Worm (Caenorhabditis elegans): ENCODE measurements around the gene dop-3.
A peak's percentile ranks its signal among the peaks of the same experiment; 100 is the strongest.

ce11 chrX:6530591-6530990 lies 38.9 kb downstream of the dop-3 start:
- TF ChIP-seq mdt-29 (GFP tag; IDR thresholded peaks at IDR 0.05) (no peak), daf-8 (GFP tag; IDR thresholded peaks at IDR 0.05) (no peak), F44E2.7 (GFP tag; IDR thresholded peaks at IDR 0.05) (no peak), unc-62 (GFP tag; optimal IDR thresholded peaks at IDR 0.05 in 1 of 2) (no peak), unc-62 (tag; optimal IDR thresholded peaks at IDR 0.05) (no peak), ceh-28 (tag; optimal IDR thresholded peaks at IDR 0.05) (no peak), aha-1 (tag) (no peak), mdl-1 (tag; optimal IDR thresholded peaks at IDR 0.05) (peak in 1 of 2 experiments; percentile 1), lin-39 (tag; optimal IDR thresholded peaks at IDR 0.05) (no peak)

All from whole organism, L4 larva.